Fruit fly (Drosophila melanogaster): ENCODE measurements around the gene CG40298.

dm6 chr3L:23726261-23726879 lies at the start of gene CG40298:
- TF ChIP-seq CG5204 (GFP tag; optimal IDR thresholded peaks at IDR 0.05) (no peak), Hr96 (GFP tag; optimal IDR thresholded peaks at IDR 0.05) (no peak), bab1 (GFP tag; optimal IDR thresholded peaks at IDR 0.05) (no peak), cic (GFP tag; optimal IDR thresholded peaks at IDR 0.05) (no peak), tj (GFP tag; optimal IDR thresholded peaks at IDR 0.05) (no peak), CG12768 (GFP tag; optimal IDR thresholded peaks at IDR 0.05) (no peak), Crg-1 (GFP tag; optimal IDR thresholded peaks at IDR 0.05) (no peak), kay (GFP tag; ENCODE audit: borderline replicate concordance) (no peak)
